Fruit fly (Drosophila melanogaster): ENCODE measurements around the gene Pi3K21B.

Pi3K21B gene

dm6 chr2L:306188-306927 lies 8.7 kb downstream of the Pi3K21B start:
- TF ChIP-seq Vsx2 (GFP tag; optimal IDR thresholded peaks at IDR 0.05; ENCODE audit: partially characterized antibody) (no peak), fru (GFP tag; optimal IDR thresholded peaks at IDR 0.05) (no peak), dmrt93B (GFP tag; optimal IDR thresholded peaks at IDR 0.05) (no peak), woc (GFP tag; optimal IDR thresholded peaks at IDR 0.05) (no peak), Hr78 (GFP tag; optimal IDR thresholded peaks at IDR 0.05) (no peak), br (GFP tag; optimal IDR thresholded peaks at IDR 0.05) (no peak), sage (GFP tag; optimal IDR thresholded peaks at IDR 0.05) (no peak), tai (GFP tag; optimal IDR thresholded peaks at IDR 0.05) (no peak), Sp1 (GFP tag; optimal IDR thresholded peaks at IDR 0.05) (no peak), CG9705 (GFP tag; optimal IDR thresholded peaks at IDR 0.05) (no peak), brk (GFP tag; optimal IDR thresholded peaks at IDR 0.05) (no peak), CrebA (GFP tag; optimal IDR thresholded peaks at IDR 0.05; ENCODE audit: borderline replicate concordance) (no peak), h (GFP tag; optimal IDR thresholded peaks at IDR 0.05) (no peak), Hnf4 (GFP tag; optimal IDR thresholded peaks at IDR 0.05) (no peak), dsf (GFP tag; optimal IDR thresholded peaks at IDR 0.05; ENCODE audit: borderline replicate concordance) (no peak)

- TF ChIP-seq Hnf4 (GFP tag; optimal IDR thresholded peaks at IDR 0.05): no peak
- no peak for TF ChIP-seq dl (GFP tag; optimal IDR thresholded peaks at IDR 0.05; ENCODE audit: insufficient read depth in 1 of 2, partially characterized antibody in 2 of 2)
- no peak for TF ChIP-seq sage (GFP tag; optimal IDR thresholded peaks at IDR 0.05)
- no peak for TF ChIP-seq Rel (GFP tag; optimal IDR thresholded peaks at IDR 0.05)
- TF ChIP-seq Rel (tag; optimal IDR thresholded peaks at IDR 0.05): no peak
- TF ChIP-seq psq (GFP tag; optimal IDR thresholded peaks at IDR 0.05): no peak
- TF ChIP-seq Hr83 (GFP tag; optimal IDR thresholded peaks at IDR 0.05; ENCODE audit: poor library complexity, severe bottlenecking): no peak
- TF ChIP-seq CG32264 (GFP tag; optimal IDR thresholded peaks at IDR 0.05): no peak
Observed at dm6 chr2L:307129-307528, 9.4 kb downstream of the Pi3K21B start.

- TF ChIP-seq Rel (GFP tag; optimal IDR thresholded peaks at IDR 0.05) (no peak), Rel (tag; optimal IDR thresholded peaks at IDR 0.05) (no peak), jim (GFP tag; optimal IDR thresholded peaks at IDR 0.05) (no peak), woc (GFP tag; optimal IDR thresholded peaks at IDR 0.05) (no peak), N (GFP tag; optimal IDR thresholded peaks at IDR 0.05) (no peak), Dfd (GFP tag; optimal IDR thresholded peaks at IDR 0.05) (no peak), CG9705 (GFP tag; optimal IDR thresholded peaks at IDR 0.05) (no peak), Vsx2 (GFP tag; optimal IDR thresholded peaks at IDR 0.05; ENCODE audit: partially characterized antibody) (no peak), foxo (GFP tag; optimal IDR thresholded peaks at IDR 0.05) (no peak), fru (GFP tag; optimal IDR thresholded peaks at IDR 0.05) (no peak), GATAd (GFP tag; optimal IDR thresholded peaks at IDR 0.05) (no peak), Jra (GFP tag; optimal IDR thresholded peaks at IDR 0.05) (no peak), Myc (optimal IDR thresholded peaks at IDR 0.05) (no peak), h (GFP tag; optimal IDR thresholded peaks at IDR 0.05) (no peak), Hr78 (GFP tag; optimal IDR thresholded peaks at IDR 0.05) (no peak), brk (GFP tag; optimal IDR thresholded peaks at IDR 0.05) (no peak), OdsH (GFP tag; optimal IDR thresholded peaks at IDR 0.05) (no peak), ey (GFP tag; optimal IDR thresholded peaks at IDR 0.05) (no peak), Abd-B (GFP tag; optimal IDR thresholded peaks at IDR 0.05) (no peak), br (GFP tag; optimal IDR thresholded peaks at IDR 0.05) (no peak)
Observed at dm6 chr2L:308194-308706, 10.6 kb downstream of the Pi3K21B start.

- TF ChIP-seq Hr83 (GFP tag; optimal IDR thresholded peaks at IDR 0.05; ENCODE audit: poor library complexity, severe bottlenecking) (no peak), pan (optimal IDR thresholded peaks at IDR 0.05) (peak; percentile 39), woc (GFP tag; optimal IDR thresholded peaks at IDR 0.05) (peak; percentile 15)
Observed at dm6 chr2L:309177-309576, 11.5 kb downstream of the Pi3K21B start.
